Worm (Caenorhabditis elegans): ENCODE data around the gene talp-3.
A peak's percentile ranks its signal among the peaks of the same experiment; 100 is the strongest.

Gene talp-3

DNA sequence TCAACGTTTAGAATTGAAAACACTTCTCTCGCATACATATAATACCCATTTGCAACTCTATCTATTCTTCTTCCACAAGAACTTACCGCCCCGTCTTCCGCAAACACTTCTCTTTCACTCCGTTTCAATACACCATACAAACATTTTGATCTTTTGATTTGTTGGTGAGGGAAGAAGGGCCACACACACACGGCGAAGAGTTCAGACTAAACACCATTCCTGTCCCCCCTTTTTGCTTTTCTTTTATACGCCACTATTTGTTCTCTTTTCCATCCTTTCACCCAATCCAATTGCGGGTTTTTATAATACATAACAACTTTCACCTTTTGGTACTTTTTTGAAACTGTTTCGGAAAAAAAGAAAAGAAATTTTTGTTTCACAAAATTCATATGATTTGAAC is 48.0 kb downstream of the talp-3 start:
- TF ChIP-seq nhr-23 (tag; optimal IDR thresholded peaks at IDR 0.05) (no peak), elt-1 (tag; optimal IDR thresholded peaks at IDR 0.05) (no peak), fos-1 (tag; optimal IDR thresholded peaks at IDR 0.05) (no peak), alr-1 (tag; optimal IDR thresholded peaks at IDR 0.05) (no peak), sem-4 (tag; optimal IDR thresholded peaks at IDR 0.05) (no peak), nhr-25 (tag; optimal IDR thresholded peaks at IDR 0.05) (no peak), C34F6.9 (tag; optimal IDR thresholded peaks at IDR 0.05) (no peak), dmd-4 (tag; optimal IDR thresholded peaks at IDR 0.05) (no peak), crh-2 (tag; optimal IDR thresholded peaks at IDR 0.05) (no peak), nhr-10 (tag; optimal IDR thresholded peaks at IDR 0.05) (no peak), nhr-12 (tag; optimal IDR thresholded peaks at IDR 0.05) (no peak), unc-62 (GFP tag; optimal IDR thresholded peaks at IDR 0.05) (no peak), blmp-1 (tag; optimal IDR thresholded peaks at IDR 0.05; ENCODE audit: insufficient read depth) (no peak), nhr-77 (tag; optimal IDR thresholded peaks at IDR 0.05) (no peak), lsy-2 (tag; optimal IDR thresholded peaks at IDR 0.05) (no peak), nhr-129 (tag; optimal IDR thresholded peaks at IDR 0.05) (peak; percentile 38), nhr-6 (tag; optimal IDR thresholded peaks at IDR 0.05) (no peak), gmeb-1 (tag; optimal IDR thresholded peaks at IDR 0.05) (no peak), egl-27 (tag; optimal IDR thresholded peaks at IDR 0.05) (no peak), ceh-16 (tag; optimal IDR thresholded peaks at IDR 0.05) (no peak), unc-55 (GFP tag; optimal IDR thresholded peaks at IDR 0.05) (peak; percentile 25), nhr-21 (tag; optimal IDR thresholded peaks at IDR 0.05) (no peak), F13H6.1 (tag; optimal IDR thresholded peaks at IDR 0.05) (peak; percentile 68), unc-39 (tag; optimal IDR thresholded peaks at IDR 0.05) (no peak), sma-9 (GFP tag; optimal IDR thresholded peaks at IDR 0.05) (peak; percentile 57), sma-9 (tag; optimal IDR thresholded peaks at IDR 0.05) (no peak), mdl-1 (tag; optimal IDR thresholded peaks at IDR 0.05) (no peak)

DNA sequence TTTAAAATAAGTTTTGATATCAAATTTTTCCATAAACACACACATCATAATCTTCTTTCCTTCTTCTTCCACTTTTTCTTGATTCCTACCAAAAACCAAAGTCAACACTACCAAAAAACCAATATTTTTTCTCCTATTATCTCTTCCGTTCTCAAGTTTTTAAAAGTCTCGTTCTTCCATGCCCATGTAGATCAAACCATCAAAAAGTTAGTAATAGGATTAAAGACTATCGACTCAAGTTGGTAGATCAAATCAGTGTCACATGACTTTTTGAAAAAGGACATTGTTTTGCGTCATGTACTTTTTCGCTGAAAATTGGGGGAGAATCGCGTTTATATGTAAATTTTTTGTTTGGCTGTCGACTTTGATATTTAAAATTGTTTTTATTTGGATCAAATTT is 50.2 kb downstream of the talp-3 start:
- peak; percentile 41 for TF ChIP-seq nhr-129 (tag; optimal IDR thresholded peaks at IDR 0.05)
- peak; percentile 7 for TF ChIP-seq gmeb-1 (tag; optimal IDR thresholded peaks at IDR 0.05)
- no peak for TF ChIP-seq nhr-21 (tag; optimal IDR thresholded peaks at IDR 0.05)
- peak; percentile 44 for TF ChIP-seq sma-9 (GFP tag; optimal IDR thresholded peaks at IDR 0.05)
- no peak for TF ChIP-seq sma-9 (tag; optimal IDR thresholded peaks at IDR 0.05)
- no peak for TF ChIP-seq blmp-1 (tag; optimal IDR thresholded peaks at IDR 0.05; ENCODE audit: insufficient read depth)

DNA sequence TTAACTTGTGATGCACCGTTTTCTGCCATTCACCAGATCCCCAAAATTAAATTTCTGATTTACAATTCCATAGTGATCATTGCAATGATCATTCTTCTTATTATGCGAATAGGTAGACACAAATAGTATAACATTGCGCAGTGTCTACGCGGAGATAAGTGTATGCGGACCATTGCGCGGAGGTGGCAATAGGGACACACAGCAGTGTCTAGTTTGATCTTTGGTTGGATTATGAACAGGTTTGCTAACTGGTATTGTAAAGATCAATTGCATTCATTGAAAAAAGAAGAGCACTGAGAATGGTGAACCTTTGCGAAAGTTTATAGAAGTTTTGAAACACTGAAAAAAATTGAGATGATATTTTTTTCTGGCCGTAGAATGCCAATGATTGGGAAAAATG is 53.9 kb downstream of the talp-3 start:
- TF ChIP-seq lin-13 (GFP tag; optimal IDR thresholded peaks at IDR 0.05) = no peak
- peak; percentile 15 for TF ChIP-seq sma-9 (GFP tag; optimal IDR thresholded peaks at IDR 0.05)
- TF ChIP-seq sma-9 (tag; optimal IDR thresholded peaks at IDR 0.05) = no peak
- peak; percentile 24 for TF ChIP-seq nhr-129 (tag; optimal IDR thresholded peaks at IDR 0.05)

ce11 chrIV:14594249-14594648 is 58.9 kb downstream of the talp-3 start:
- TF ChIP-seq F13H6.1 (tag; optimal IDR thresholded peaks at IDR 0.05) (peak; percentile 94), crh-2 (tag; optimal IDR thresholded peaks at IDR 0.05) (peak; percentile 97), nhr-11 (tag; optimal IDR thresholded peaks at IDR 0.05) (no peak), mdl-1 (tag; optimal IDR thresholded peaks at IDR 0.05) (peak; percentile 78 to 92), blmp-1 (tag; optimal IDR thresholded peaks at IDR 0.05; ENCODE audit: insufficient read depth) (peak; percentile 86), unc-62 (GFP tag; optimal IDR thresholded peaks at IDR 0.05) (no peak), aly-2 (tag; optimal IDR thresholded peaks at IDR 0.05) (no peak), nhr-21 (tag; optimal IDR thresholded peaks at IDR 0.05) (peak; percentile 97), C34F6.9 (tag; optimal IDR thresholded peaks at IDR 0.05) (peak; percentile 35), egl-27 (tag; optimal IDR thresholded peaks at IDR 0.05) (peak; percentile 94), zag-1 (tag; optimal IDR thresholded peaks at IDR 0.05) (no peak), skn-1 (tag; optimal IDR thresholded peaks at IDR 0.05) (peak; percentile 83), mab-5 (tag; optimal IDR thresholded peaks at IDR 0.05) (no peak), nhr-129 (tag; optimal IDR thresholded peaks at IDR 0.05) (peak; percentile 93), ztf-4 (tag; optimal IDR thresholded peaks at IDR 0.05) (peak; percentile 50), R02D3.7 (tag; optimal IDR thresholded peaks at IDR 0.05) (no peak), lsy-2 (tag; optimal IDR thresholded peaks at IDR 0.05) (peak; percentile 7 to 92), lin-13 (GFP tag; optimal IDR thresholded peaks at IDR 0.05) (peak; percentile 58), alr-1 (tag; optimal IDR thresholded peaks at IDR 0.05) (no peak), sem-4 (tag; optimal IDR thresholded peaks at IDR 0.05) (peak; percentile 51), elt-1 (tag; optimal IDR thresholded peaks at IDR 0.05) (no peak), Y55F3AM.14 (GFP tag; optimal IDR thresholded peaks at IDR 0.05) (peak; percentile 91), nhr-10 (tag; optimal IDR thresholded peaks at IDR 0.05) (no peak), lin-11 (tag; optimal IDR thresholded peaks at IDR 0.05) (no peak), sma-3 (GFP tag; optimal IDR thresholded peaks at IDR 0.05) (peak; percentile 99), mbf-1 (tag; optimal IDR thresholded peaks at IDR 0.05) (no peak), nhr-77 (tag; optimal IDR thresholded peaks at IDR 0.05) (peak; percentile 5), nhr-237 (tag; optimal IDR thresholded peaks at IDR 0.05) (no peak), ceh-82 (tag; optimal IDR thresholded peaks at IDR 0.05) (no peak), gmeb-1 (tag; optimal IDR thresholded peaks at IDR 0.05) (peak; percentile 76), nhr-12 (tag; optimal IDR thresholded peaks at IDR 0.05) (no peak), ceh-16 (tag; optimal IDR thresholded peaks at IDR 0.05) (no peak), ztf-11 (tag; optimal IDR thresholded peaks at IDR 0.05) (no peak), lin-39 (tag; optimal IDR thresholded peaks at IDR 0.05) (no peak), unc-39 (tag; optimal IDR thresholded peaks at IDR 0.05) (no peak), snpc-4 (tag; optimal IDR thresholded peaks at IDR 0.05) (no peak), nhr-25 (tag; optimal IDR thresholded peaks at IDR 0.05) (peak; percentile 97), peb-1 (tag; optimal IDR thresholded peaks at IDR 0.05) (no peak), nhr-6 (tag; optimal IDR thresholded peaks at IDR 0.05) (peak; percentile 89)

Measured in whole organism, L2 larva.